Worm (Caenorhabditis elegans) whole organism, L4 larva: ENCODE results near the gene F31B9.3.

ENCODE experiments used
- T20F7.1 ChIP-seq: fragments of 200-800 bp; sonication (Bioruptor generic); optimal IDR thresholded peaks from 2 replicates; lab custom pipeline; 2018; ENCODE audit warnings: mild to moderate bottlenecking, missing genetic modification characterization, missing compliant biosample characterization
- ceh-20 ChIP-seq: fragments of 200-800 bp; sonication (Bioruptor generic); IDR thresholded peaks from 2 replicates; pipeline ENCODE4 v1.3.6; 2022; ENCODE audit warnings: missing genetic modification reagents, missing genetic modification characterization, missing compliant biosample characterization
- ceh-82 ChIP-seq: sonication (generic microtip); optimal IDR thresholded peaks from 2 replicates; lab custom pipeline; 2017; ENCODE audit warnings: missing biosample characterization, missing genetic modification characterization
- lin-13 ChIP-seq: fragments of 150-350 bp; optimal IDR thresholded peaks from 2 replicates; lab custom pipeline; 2014; ENCODE audit warnings: missing biosample characterization, missing genetic modification reagents, missing genetic modification characterization
- nhr-11 ChIP-seq: fragments of 150-350 bp; optimal IDR thresholded peaks from 2 replicates; lab custom pipeline; 2014; ENCODE audit warnings: missing biosample characterization, missing genetic modification characterization
- nhr-77 ChIP-seq: fragments of 150-350 bp; optimal IDR thresholded peaks from 2 replicates; lab custom pipeline; 2014; ENCODE audit warnings: missing biosample characterization, missing genetic modification characterization
- rbr-2 ChIP-seq: sonication (generic microtip); optimal IDR thresholded peaks from 2 replicates; lab custom pipeline; 2016; ENCODE audit warnings: missing genotype, missing genetic modification characterization, missing compliant biosample characterization
- snpc-1.2 ChIP-seq: fragments of 200-800 bp; sonication (Bioruptor generic); IDR thresholded peaks from 2 replicates; pipeline ENCODE4 v1.3.6; 2022; ENCODE audit warnings: missing genetic modification reagents, missing genetic modification characterization, missing compliant biosample characterization
- unc-39 ChIP-seq: sonication (generic microtip); optimal IDR thresholded peaks from 2 replicates; lab custom pipeline; 2017; ENCODE audit warnings: missing biosample characterization, missing genetic modification characterization
- zfp-2 ChIP-seq: sonication (generic microtip); optimal IDR thresholded peaks from 2 replicates; lab custom pipeline; 2016; ENCODE audit warnings: mild to moderate bottlenecking, missing genetic modification characterization, missing compliant biosample characterization
- ztf-11 ChIP-seq: fragments of 150-350 bp; optimal IDR thresholded peaks from 2 replicates; lab custom pipeline; 2014; ENCODE audit warnings: missing biosample characterization, missing genetic modification characterization

- TF ChIP-seq rbr-2 (tag; lab: Kevin White, UChicago), result no peak
- TF ChIP-seq snpc-1.2 (GFP tag; lab: Robert Waterston, UW), result no peak
- no peak for TF ChIP-seq ztf-11 (tag; lab: Kevin White, UChicago)
- no peak for TF ChIP-seq ceh-82 (tag; lab: Kevin White, UChicago)
- TF ChIP-seq unc-39, result no peak
- TF ChIP-seq ceh-20 (GFP tag; lab: Robert Waterston, UW), result no peak
- no peak for TF ChIP-seq lin-13 (GFP tag; lab: Kevin White, UChicago)
- TF ChIP-seq nhr-77 (tag; lab: Kevin White, UChicago), result no peak
- no peak for TF ChIP-seq nhr-11 (tag; lab: Kevin White, UChicago)
- no peak for TF ChIP-seq zfp-2 (tag; lab: Kevin White, UChicago)
- no peak for TF ChIP-seq T20F7.1 (GFP tag; lab: Kevin White, UChicago)
Observed at ce11 chrX:15881027-15881426, 42.5 kb upstream of the F31B9.3 start.
